Fruit fly (Drosophila melanogaster) whole organism: ENCODE measurements around the gene sov.

Source experiments
- Dll ChIP-seq: fragments of >200 bp; optimal IDR thresholded peaks from 2 replicates; lab custom pipeline; 2017
- EcR ChIP-seq, 2 experiments: fragments of >200 bp; optimal IDR thresholded peaks; 2 replicates each; lab custom pipeline; 2017; ENCODE audit warnings: missing biosample characterization in 2 of 2, missing genetic modification characterization in 2 of 2, missing genetic modification reagents in 2 of 2
- pan ChIP-seq: fragments of >200 bp; optimal IDR thresholded peaks from 2 replicates; lab custom pipeline; 2017
- psq ChIP-seq: fragments of >200 bp; optimal IDR thresholded peaks from 2 replicates; lab custom pipeline; 2017

- TF ChIP-seq pan (lab: Kevin White, UChicago) (no peak), psq (no peak), Dll (lab: Kevin White, UChicago) (no peak), EcR (GFP tag; optimal IDR thresholded peaks at IDR 0.05; lab: Kevin White, UChicago) (no peak)
These were observed 8.9 kb upstream of the sov start, which contains the start of gene CG14439 for dm6 chrX:6747244-6747643.
